Fruit fly (Drosophila melanogaster) whole organism, embryonic: Measurements from ENCODE around the gene Tm1.

ENCODE experiments used
- CG10959 ChIP-seq: fragments of 200-800 bp; sonication (Bioruptor generic); IDR thresholded peaks from 2 replicates; pipeline ENCODE4 v1.3.6; 2022; ENCODE audit warnings: missing biosample characterization, missing genetic modification characterization
- CG11696 ChIP-seq: fragments of 200-800 bp; sonication (Bioruptor generic); IDR thresholded peaks from 2 replicates; pipeline ENCODE4 v1.3.6; 2022; ENCODE audit warnings: missing biosample characterization, missing genetic modification characterization
- CG12391 ChIP-seq: fragments of 200-800 bp; sonication (Bioruptor generic); optimal IDR thresholded peaks from 3 replicates; lab custom pipeline; 2018; ENCODE audit warnings: missing biosample characterization, mild to moderate bottlenecking, missing genetic modification characterization, moderate library complexity
- CG14710 ChIP-seq: fragments of 200-800 bp; sonication (Bioruptor generic); optimal IDR thresholded peaks from 3 replicates; lab custom pipeline; 2019; ENCODE audit warnings: missing biosample characterization, mild to moderate bottlenecking, missing genetic modification characterization, moderate library complexity
- CG15269 ChIP-seq: fragments of 200-800 bp; sonication (Bioruptor generic); optimal IDR thresholded peaks from 2 replicates; lab custom pipeline; 2018; ENCODE audit warnings: missing biosample characterization, mild to moderate bottlenecking, missing genetic modification characterization, moderate library complexity
- CG1603 ChIP-seq: fragments of 200-800 bp; sonication (Bioruptor generic); optimal IDR thresholded peaks from 2 replicates; lab custom pipeline; 2019; ENCODE audit warnings: missing biosample characterization, mild to moderate bottlenecking, missing genetic modification characterization, moderate library complexity
- CG16815 ChIP-seq: fragments of 200-800 bp; sonication (Bioruptor generic); optimal IDR thresholded peaks from 3 replicates; lab custom pipeline; 2017; ENCODE audit warnings: missing biosample characterization, mild to moderate bottlenecking, missing genetic modification characterization
- CG18262 ChIP-seq: fragments of 200-800 bp; optimal IDR thresholded peaks from 3 replicates; lab custom pipeline; 2019; ENCODE audit warnings: missing biosample characterization, mild to moderate bottlenecking, missing genetic modification characterization, moderate library complexity
- CG1832 ChIP-seq: fragments of 200-800 bp; sonication (Bioruptor generic); optimal IDR thresholded peaks from 2 replicates; lab custom pipeline; 2017; ENCODE audit warnings: missing biosample characterization, mild to moderate bottlenecking, missing genetic modification characterization, inconsistent platforms
- CG2712 ChIP-seq: fragments of 200-800 bp; optimal IDR thresholded peaks from 3 replicates; lab custom pipeline; 2019; ENCODE audit warnings: missing biosample characterization, mild to moderate bottlenecking, missing genetic modification characterization, moderate library complexity
- CG31365 ChIP-seq: fragments of 200-800 bp; sonication (Bioruptor generic); optimal IDR thresholded peaks from 2 replicates; lab custom pipeline; 2018; ENCODE audit warnings: missing biosample characterization, mild to moderate bottlenecking, missing genetic modification characterization
- CG31388 ChIP-seq: fragments of 200-800 bp; sonication (Bioruptor generic); optimal IDR thresholded peaks from 2 replicates; lab custom pipeline; 2016; ENCODE audit warnings: missing biosample characterization, missing genetic modification characterization
- CG31441 ChIP-seq: fragments of 200-800 bp; sonication (Bioruptor generic); IDR thresholded peaks from 2 replicates; pipeline ENCODE4 v1.3.6; 2022; ENCODE audit warnings: missing biosample characterization, missing genetic modification characterization
- CG33557 ChIP-seq: fragments of 200-800 bp; sonication (Bioruptor generic); optimal IDR thresholded peaks from 2 replicates; lab custom pipeline; 2019; ENCODE audit warnings: missing biosample characterization, mild to moderate bottlenecking, missing genetic modification characterization, moderate library complexity
- CG34376 ChIP-seq: fragments of 200-800 bp; sonication (Bioruptor generic); optimal IDR thresholded peaks from 2 replicates; lab custom pipeline; 2018; ENCODE audit warnings: missing biosample characterization, mild to moderate bottlenecking, missing genetic modification characterization
- CG3847 ChIP-seq: fragments of 200-800 bp; sonication (Bioruptor generic); IDR thresholded peaks from 2 replicates; pipeline ENCODE4 v1.3.6; 2022; ENCODE audit warnings: missing biosample characterization, missing genetic modification characterization
- CG42726 ChIP-seq: fragments of 200-800 bp; sonication (Bioruptor generic); IDR thresholded peaks from 2 replicates; pipeline ENCODE4 v1.3.6; 2022; ENCODE audit warnings: missing biosample characterization, missing genetic modification characterization; ENCODE audit not compliant: partially characterized antibody
- CG6654 ChIP-seq: fragments of 200-800 bp; sonication (Bioruptor generic); optimal IDR thresholded peaks from 2 replicates; lab custom pipeline; 2017; ENCODE audit warnings: missing biosample characterization, mild to moderate bottlenecking, missing genetic modification characterization
- CG6683 ChIP-seq: fragments of 200-800 bp; sonication (Bioruptor generic); optimal IDR thresholded peaks from 2 replicates; lab custom pipeline; 2017; ENCODE audit warnings: missing biosample characterization, mild to moderate bottlenecking, missing genetic modification characterization, missing genetic modification reagents
- CG6791 ChIP-seq: fragments of 200-800 bp; sonication (Bioruptor generic); IDR thresholded peaks from 3 replicates; pipeline ENCODE4 v1.3.6; 2022; ENCODE audit warnings: missing biosample characterization, missing genetic modification characterization; ENCODE audit not compliant: partially characterized antibody
- CG7839 ChIP-seq: fragments of 200-800 bp; sonication (Bioruptor generic); optimal IDR thresholded peaks from 3 replicates; lab custom pipeline; 2018; ENCODE audit warnings: missing biosample characterization, mild to moderate bottlenecking, missing genetic modification characterization, moderate library complexity
- CG7963 ChIP-seq: fragments of 200-800 bp; sonication (Bioruptor generic); IDR thresholded peaks from 3 replicates; pipeline ENCODE4 v1.3.6; 2022; ENCODE audit warnings: missing biosample characterization, missing genetic modification characterization; ENCODE audit not compliant: partially characterized antibody
- CG8478 ChIP-seq: fragments of >200 bp; optimal IDR thresholded peaks from 2 replicates; lab custom pipeline; 2018
- CG9727 ChIP-seq: fragments of 200-800 bp; sonication (Bioruptor generic); optimal IDR thresholded peaks from 3 replicates; lab custom pipeline; 2017; ENCODE audit warnings: missing biosample characterization, mild to moderate bottlenecking, missing genetic modification characterization
- CTCF ChIP-seq: fragments of 200-800 bp; sonication (Bioruptor generic); optimal IDR thresholded peaks from 2 replicates; lab custom pipeline; 2017; ENCODE audit warnings: missing biosample characterization, mild to moderate bottlenecking, missing genetic modification characterization, moderate library complexity
- CkIIα-i1 ChIP-seq: fragments of 200-800 bp; sonication (Bioruptor generic); IDR thresholded peaks from 2 replicates; pipeline ENCODE4 v1.3.6; 2022; ENCODE audit warnings: missing biosample characterization, missing genetic modification characterization
- E2f2 ChIP-seq: fragments of 200-800 bp; sonication (Bioruptor generic); IDR thresholded peaks from 2 replicates; pipeline ENCODE4 v1.3.6; 2022; ENCODE audit warnings: missing biosample characterization, missing genetic modification characterization
- Hr39 ChIP-seq: fragments of >200 bp; optimal IDR thresholded peaks from 2 replicates; lab custom pipeline; 2017
- Hsf ChIP-seq: fragments of 200-800 bp; sonication (Bioruptor generic); optimal IDR thresholded peaks from 3 replicates; lab custom pipeline; 2016; ENCODE audit warnings: missing biosample characterization, missing genetic modification characterization
- Optix ChIP-seq: fragments of 200-800 bp; sonication (Bioruptor generic); IDR thresholded peaks from 3 replicates; pipeline ENCODE4 v1.3.6; 2022; ENCODE audit warnings: missing biosample characterization, missing genetic modification characterization
- Tbp ChIP-seq: fragments of >200 bp; optimal IDR thresholded peaks from 2 replicates; lab custom pipeline; 2018; ENCODE audit warnings: missing biosample characterization, missing genetic modification characterization
- Xbp1 ChIP-seq: fragments of 200-800 bp; sonication (Bioruptor generic); optimal IDR thresholded peaks from 3 replicates; lab custom pipeline; 2016; ENCODE audit warnings: missing biosample characterization, mild to moderate bottlenecking, missing genetic modification characterization
- abd-A ChIP-seq: fragments of 200-800 bp; sonication (Bioruptor generic); optimal IDR thresholded peaks from 3 replicates; lab custom pipeline; 2019; ENCODE audit warnings: missing biosample characterization, mild to moderate bottlenecking, missing genetic modification characterization, moderate library complexity
- da ChIP-seq: fragments of 200-800 bp; sonication (Bioruptor generic); optimal IDR thresholded peaks from 2 replicates; lab custom pipeline; 2016; ENCODE audit warnings: missing biosample characterization, missing genetic modification characterization
- dmrt11E ChIP-seq: fragments of 200-800 bp; sonication (Bioruptor generic); optimal IDR thresholded peaks from 3 replicates; lab custom pipeline; 2018; ENCODE audit warnings: missing biosample characterization, mild to moderate bottlenecking, missing genetic modification characterization, moderate library complexity
- dpn ChIP-seq, 2 experiments: fragments of 200-800 bp; sonication (Bioruptor generic); optimal IDR thresholded peaks; 3 replicates each; lab custom pipeline; 2016; ENCODE audit warnings: missing biosample characterization in 2 of 2, missing genetic modification characterization in 2 of 2
- eve ChIP-seq, 2 experiments: fragments of >200 bp; optimal IDR thresholded peaks; 2 replicates each; lab custom pipeline; 2017; ENCODE audit warnings: missing biosample characterization in 2 of 2, missing genetic modification characterization in 2 of 2
- gfzf ChIP-seq: fragments of 200-800 bp; sonication (Bioruptor generic); optimal IDR thresholded peaks from 2 replicates; lab custom pipeline; 2016; ENCODE audit warnings: missing biosample characterization, mild to moderate bottlenecking, missing genetic modification characterization, moderate library complexity
- grau ChIP-seq: fragments of 200-800 bp; optimal IDR thresholded peaks from 3 replicates; lab custom pipeline; 2019; ENCODE audit warnings: missing biosample characterization, mild to moderate bottlenecking, missing genetic modification characterization, moderate library complexity
- hth ChIP-seq: fragments of >200 bp; optimal IDR thresholded peaks from 2 replicates; lab custom pipeline; 2017; ENCODE audit warnings: inconsistent platforms
- jigr1 ChIP-seq: fragments of 200-800 bp; sonication (Bioruptor generic); IDR thresholded peaks from 3 replicates; pipeline ENCODE4 v1.3.6; 2022; ENCODE audit warnings: missing biosample characterization, missing genetic modification characterization
- ken ChIP-seq: fragments of 200-800 bp; sonication (Bioruptor generic); IDR thresholded peaks from 3 replicates; pipeline ENCODE4 v1.3.6; 2022; ENCODE audit warnings: missing biosample characterization, missing genetic modification characterization
- nau ChIP-seq: fragments of 200-800 bp; sonication (Bioruptor generic); optimal IDR thresholded peaks from 3 replicates; lab custom pipeline; 2017; ENCODE audit warnings: missing biosample characterization, mild to moderate bottlenecking, missing genetic modification characterization, missing genetic modification reagents
- pho ChIP-seq: fragments of 200-800 bp; sonication (Bioruptor generic); optimal IDR thresholded peaks from 2 replicates; lab custom pipeline; 2016; ENCODE audit warnings: missing biosample characterization, missing genetic modification characterization
- schlank ChIP-seq: fragments of 200-800 bp; sonication (Bioruptor generic); optimal IDR thresholded peaks from 2 replicates; lab custom pipeline; 2018; ENCODE audit warnings: missing biosample characterization, mild to moderate bottlenecking, missing genetic modification characterization
- scrt ChIP-seq: fragments of 200-800 bp; sonication (Bioruptor generic); optimal IDR thresholded peaks from 2 replicates; lab custom pipeline; 2018; ENCODE audit warnings: missing biosample characterization, mild to moderate bottlenecking, missing genetic modification characterization, moderate library complexity
- tap ChIP-seq: fragments of 200-800 bp; optimal IDR thresholded peaks from 3 replicates; lab custom pipeline; 2019; ENCODE audit warnings: missing biosample characterization, mild to moderate bottlenecking, missing genetic modification characterization, moderate library complexity
- toy ChIP-seq: fragments of 200-800 bp; sonication (Bioruptor generic); IDR thresholded peaks from 2 replicates; pipeline ENCODE4 v1.3.6; 2022; ENCODE audit warnings: missing biosample characterization, missing genetic modification characterization
- twi ChIP-seq: fragments of 200-800 bp; optimal IDR thresholded peaks from 2 replicates; lab custom pipeline; 2019; ENCODE audit warnings: missing biosample characterization, mild to moderate bottlenecking, missing genetic modification characterization, moderate library complexity
- wek ChIP-seq: fragments of 200-800 bp; sonication (Bioruptor generic); optimal IDR thresholded peaks from 3 replicates; lab custom pipeline; 2018; ENCODE audit warnings: missing biosample characterization, mild to moderate bottlenecking, missing genetic modification characterization, moderate library complexity

The Tm1 gene

dm6 chr3R:15356645-15357431 lies 78.8 kb downstream of the Tm1 start, which contains the start of the genes Atg4b and Hibch (continued):
- peak; percentile 85 for TF ChIP-seq CG15269
- no peak for TF ChIP-seq CkIIα-i1 (GFP tag; lab: Robert Waterston, UW)
- peak; percentile 54 for TF ChIP-seq CG31388 (GFP tag; lab: Kevin White, UChicago)
- no peak for TF ChIP-seq gfzf
- TF ChIP-seq CG6654 (GFP tag; lab: Kevin White, UChicago): peak; percentile 63
- peak; percentile 18 for TF ChIP-seq schlank (tag; lab: Kevin White, UChicago)
- TF ChIP-seq jigr1 (GFP tag; lab: Robert Waterston, UW): peak; percentile 45; the same call in 1 of the 3 replicates
- peak; percentile 82 for TF ChIP-seq CG34376 (GFP tag; lab: Kevin White, UChicago)
- peak; percentile 78 for TF ChIP-seq dmrt11E (tag; lab: Kevin White, UChicago)
- TF ChIP-seq CG7839 (tag; lab: Kevin White, UChicago): peak; percentile 89
- TF ChIP-seq pho (GFP tag; lab: Kevin White, UChicago): peak; percentile 46
- TF ChIP-seq ken (GFP tag; lab: Robert Waterston, UW): peak; percentile 78; the same call in 2 of the 3 replicates
- no peak for TF ChIP-seq nau
- TF ChIP-seq Hr39 (lab: Kevin White, UChicago): no peak
- TF ChIP-seq CG16815 (GFP tag; lab: Kevin White, UChicago): peak; percentile 78
- TF ChIP-seq wek (GFP tag; lab: Kevin White, UChicago): peak; percentile 79
- TF ChIP-seq CG7963 (GFP tag; lab: Robert Waterston, UW): no peak
- TF ChIP-seq CG6683 (GFP tag; lab: Kevin White, UChicago): peak; percentile 68
- TF ChIP-seq scrt (GFP tag; lab: Kevin White, UChicago): peak; percentile 78
- TF ChIP-seq abd-A (tag; lab: Kevin White, UChicago): no peak
- no peak for TF ChIP-seq Optix (GFP tag; lab: Robert Waterston, UW)
- peak; percentile 89 for TF ChIP-seq grau (tag; lab: Kevin White, UChicago)
- TF ChIP-seq Hsf: peak; percentile 58
- peak; percentile 88 for TF ChIP-seq Xbp1 (GFP tag; lab: Kevin White, UChicago)
- TF ChIP-seq hth (lab: Kevin White, UChicago): no peak
- no peak for TF ChIP-seq CTCF (GFP tag; lab: Kevin White, UChicago)
- peak; percentile 64 for TF ChIP-seq CG42726 (GFP tag; lab: Robert Waterston, UW)
- peak; percentile 90 for TF ChIP-seq CG12391 (tag; lab: Kevin White, UChicago)
- TF ChIP-seq toy (GFP tag; lab: Robert Waterston, UW): peak; percentile 50; the same call in 1 of the 2 replicates
- no peak for TF ChIP-seq CG31365
- no peak for TF ChIP-seq da (GFP tag; lab: Kevin White, UChicago)
- TF ChIP-seq CG11696 (GFP tag; lab: Robert Waterston, UW): peak; percentile 48; the same call in 1 of the 2 replicates
- peak; percentile 86 for TF ChIP-seq twi
- TF ChIP-seq Tbp (GFP tag; lab: Kevin White, UChicago): no peak
- peak; percentile 91 for TF ChIP-seq CG14710 (tag; lab: Kevin White, UChicago)
- TF ChIP-seq E2f2 (GFP tag; lab: Robert Waterston, UW): peak; percentile 60
- TF ChIP-seq CG3847 (GFP tag; lab: Robert Waterston, UW): peak; percentile 92
- TF ChIP-seq CG6791 (GFP tag; lab: Robert Waterston, UW): no peak
- TF ChIP-seq eve (GFP tag; optimal IDR thresholded peaks at IDR 0.05; lab: Kevin White, UChicago): no peak
- TF ChIP-seq CG1832: no peak
- peak; percentile 77 for TF ChIP-seq CG8478 (lab: Kevin White, UChicago)
- peak; percentile 82 for TF ChIP-seq CG9727 (GFP tag; lab: Kevin White, UChicago)
- no peak for TF ChIP-seq tap (tag; lab: Kevin White, UChicago)
- TF ChIP-seq CG2712 (tag; lab: Kevin White, UChicago): peak; percentile 92
- peak; percentile 87 for TF ChIP-seq CG18262 (tag; lab: Kevin White, UChicago)
- TF ChIP-seq dpn (GFP tag; optimal IDR thresholded peaks at IDR 0.05; lab: Kevin White, UChicago): peak in 1 of 2 experiments; percentile 75
- peak; percentile 78 for TF ChIP-seq CG1603 (tag; lab: Kevin White, UChicago)
- TF ChIP-seq CG10959: peak; percentile 65
- TF ChIP-seq CG33557 (GFP tag; lab: Kevin White, UChicago): peak; percentile 84
- peak; percentile 93 for TF ChIP-seq CG31441 (GFP tag; lab: Robert Waterston, UW)
